Worm (Caenorhabditis elegans) whole organism, L4/young adult: ENCODE results near the gene tmem-120.
A peak's percentile ranks its signal among the peaks of the same experiment; 100 is the strongest.

Experiments used
- W03F9.2 ChIP-seq: fragments of 150-350 bp; optimal IDR thresholded peaks from 2 replicates; lab custom pipeline; 2014; ENCODE audit warnings: missing biosample characterization, missing genetic modification characterization
- dao-5 ChIP-seq: sonication (generic microtip); optimal IDR thresholded peaks from 2 replicates; lab custom pipeline; 2016; ENCODE audit warnings: missing genotype, missing genetic modification characterization, moderate library complexity, missing compliant biosample characterization
- him-1 ChIP-seq: sonication (generic microtip); optimal IDR thresholded peaks from 2 replicates; lab custom pipeline; 2016; ENCODE audit warnings: missing genotype, missing genetic modification reagents, missing genetic modification characterization, missing compliant biosample characterization

The tmem-120 gene

DNA sequence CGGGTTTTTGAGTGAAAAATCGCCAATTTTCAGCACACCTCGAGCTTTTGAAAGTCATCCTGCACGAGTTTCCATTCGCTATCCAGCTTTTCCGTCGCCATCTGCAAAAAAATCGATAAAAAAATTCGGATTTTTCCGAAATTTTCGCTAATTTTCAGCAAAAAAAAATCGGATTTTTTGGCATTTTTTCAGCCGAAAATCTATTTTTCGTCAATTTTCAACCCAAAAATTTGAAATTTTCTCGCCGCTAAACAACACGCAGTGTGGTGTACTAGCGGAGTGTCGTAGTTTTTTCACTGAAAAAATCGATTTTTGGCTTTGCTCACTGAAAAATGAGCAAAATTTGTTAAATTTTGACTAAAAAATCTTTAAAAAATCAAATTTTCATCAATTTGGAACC, at the start of gene tmem-120:
Gene tmem-120 (minus strand): TSS at position 101 of the 400 bp plus-strand sequence.
- TF ChIP-seq him-1 (tag; lab: Kevin White, UChicago) = no peak
- TF ChIP-seq dao-5 (tag; lab: Kevin White, UChicago) = no peak
- TF ChIP-seq W03F9.2 = no peak

- peak; percentile 62 for TF ChIP-seq W03F9.2
- TF ChIP-seq dao-5 (tag; lab: Kevin White, UChicago) = no peak
- TF ChIP-seq him-1 (tag; lab: Kevin White, UChicago) = no peak
Measured at ce11 chrIII:1558441-1559159, 40.8 kb upstream of the tmem-120 start, which contains the start of the genes eelo-1 and Y67D2.2. eelo-1 (minus strand) TSS chrIII:1558529. Y67D2.2 (plus strand) TSS chrIII:1558800.

DNA sequence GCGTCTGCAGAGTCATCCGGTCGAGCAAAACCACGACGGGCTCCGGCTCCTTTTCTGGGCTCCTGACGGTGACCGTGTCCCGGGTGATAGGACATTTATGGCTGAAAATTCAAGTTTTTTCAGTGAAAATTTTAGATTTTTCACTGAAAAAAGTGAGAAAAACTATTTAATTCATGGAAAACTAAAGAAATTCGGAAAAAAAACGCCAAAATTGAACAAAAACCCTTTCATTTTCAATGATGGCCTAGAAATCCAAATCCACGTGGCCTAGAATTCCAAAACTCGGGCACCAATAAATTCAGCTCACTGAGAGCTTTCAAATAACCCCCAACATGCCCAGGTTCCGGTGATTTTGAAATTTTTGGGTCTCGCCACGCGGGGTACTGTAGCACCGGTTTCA, 36.6 kb upstream of the tmem-120 start, which contains the start of gene ddx-35:
Gene ddx-35 (minus strand): TSS at position 101 of the 400 bp plus-strand sequence.
- TF ChIP-seq dao-5 (tag; lab: Kevin White, UChicago) (no peak), W03F9.2 (no peak), him-1 (tag; lab: Kevin White, UChicago) (no peak)

ce11 chrIII:1543406-1544011, 25.7 kb upstream of the tmem-120 start:
- no peak for TF ChIP-seq him-1 (tag; lab: Kevin White, UChicago)
- no peak for TF ChIP-seq W03F9.2
- no peak for TF ChIP-seq dao-5 (tag; lab: Kevin White, UChicago)

DNA sequence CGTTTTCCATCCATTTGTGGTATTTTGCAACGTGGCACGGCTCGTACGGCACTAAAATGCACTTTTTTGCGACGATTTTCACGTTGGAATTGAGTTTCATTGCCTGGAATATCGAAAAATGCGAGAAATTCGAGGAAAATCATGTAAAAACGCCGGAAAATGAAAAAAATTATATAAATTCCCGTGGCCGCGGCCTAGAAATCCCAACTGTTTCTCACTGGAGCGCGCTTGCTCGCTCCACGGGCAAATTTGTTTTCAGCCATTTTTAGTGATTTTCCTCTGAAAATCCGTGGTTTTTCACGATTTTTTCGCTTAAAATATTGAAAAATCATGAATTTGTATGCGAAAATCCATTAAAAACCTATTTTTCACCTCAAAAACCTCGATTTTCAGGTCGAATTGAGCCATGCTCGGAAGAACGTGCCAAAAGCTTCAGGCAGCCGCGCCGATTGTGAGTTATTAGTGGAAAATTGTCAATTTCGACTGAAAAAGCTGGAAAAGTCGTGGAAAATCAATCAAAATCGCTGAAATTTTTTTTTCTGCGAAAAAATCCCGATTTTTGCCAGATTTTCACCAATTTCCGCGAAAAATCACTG, 22.4 kb upstream of the tmem-120 start, which contains the start of the genes Y67D2.5 and cisd-3.2:
Gene Y67D2.5 (minus strand): TSS at position 145 of the 596 bp plus-strand sequence.
Gene cisd-3.2 (plus strand): TSS at position 394 of the 596 bp plus-strand sequence.
- TF ChIP-seq W03F9.2 (peak; percentile 23), dao-5 (tag; lab: Kevin White, UChicago) (no peak), him-1 (tag; lab: Kevin White, UChicago) (no peak)

DNA sequence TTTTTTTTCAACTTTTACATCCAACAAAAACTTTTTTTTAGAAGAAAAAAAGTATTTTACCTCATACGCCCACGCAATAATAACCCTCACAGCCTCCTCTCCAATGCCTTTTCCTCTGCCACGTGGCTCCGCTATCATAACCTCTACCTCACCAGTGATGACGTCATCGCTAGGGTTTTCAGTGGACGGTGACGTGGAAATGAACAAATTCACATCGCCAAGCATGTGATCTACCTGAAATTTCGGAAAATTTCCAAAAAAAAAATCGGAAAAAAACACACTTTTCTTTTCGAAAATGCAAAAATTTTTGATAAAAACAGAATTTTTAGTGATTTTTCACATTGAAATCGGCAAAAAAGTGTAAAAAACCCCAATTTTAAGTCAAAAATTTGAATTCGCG, 21.6 kb upstream of the tmem-120 start:
- TF ChIP-seq W03F9.2 (no peak), him-1 (tag; lab: Kevin White, UChicago) (no peak), dao-5 (tag; lab: Kevin White, UChicago) (no peak)

- TF ChIP-seq him-1 (tag; lab: Kevin White, UChicago) = no peak
Measured at ce11 chrIII:1534431-1534830, 16.6 kb upstream of the tmem-120 start.

DNA sequence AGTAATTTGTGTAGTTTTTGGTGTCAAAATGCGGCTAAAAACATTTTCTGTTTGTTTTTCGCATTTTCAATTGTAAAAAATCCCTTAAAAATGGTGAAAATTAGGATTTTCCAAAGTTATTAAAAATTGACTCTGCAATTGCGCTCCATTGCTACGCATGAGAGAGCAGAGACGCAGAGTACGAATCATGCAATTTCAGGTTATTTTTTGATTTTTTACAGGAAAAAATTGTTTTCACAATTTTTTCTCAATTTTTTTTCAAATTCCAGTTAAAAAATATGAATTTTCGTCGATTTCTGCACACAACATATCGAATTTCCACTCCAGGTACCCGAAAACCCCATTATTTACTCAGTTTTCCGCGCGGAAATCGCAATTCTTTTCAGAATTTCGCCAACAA, 15.8 kb upstream of the tmem-120 start, which contains the start of gene mtg-1:
Gene mtg-1 (plus strand): TSS at position 160 of the 400 bp plus-strand sequence.
- TF ChIP-seq him-1 (tag; lab: Kevin White, UChicago) (no peak), dao-5 (tag; lab: Kevin White, UChicago) (no peak), W03F9.2 (peak; percentile 8)

DNA sequence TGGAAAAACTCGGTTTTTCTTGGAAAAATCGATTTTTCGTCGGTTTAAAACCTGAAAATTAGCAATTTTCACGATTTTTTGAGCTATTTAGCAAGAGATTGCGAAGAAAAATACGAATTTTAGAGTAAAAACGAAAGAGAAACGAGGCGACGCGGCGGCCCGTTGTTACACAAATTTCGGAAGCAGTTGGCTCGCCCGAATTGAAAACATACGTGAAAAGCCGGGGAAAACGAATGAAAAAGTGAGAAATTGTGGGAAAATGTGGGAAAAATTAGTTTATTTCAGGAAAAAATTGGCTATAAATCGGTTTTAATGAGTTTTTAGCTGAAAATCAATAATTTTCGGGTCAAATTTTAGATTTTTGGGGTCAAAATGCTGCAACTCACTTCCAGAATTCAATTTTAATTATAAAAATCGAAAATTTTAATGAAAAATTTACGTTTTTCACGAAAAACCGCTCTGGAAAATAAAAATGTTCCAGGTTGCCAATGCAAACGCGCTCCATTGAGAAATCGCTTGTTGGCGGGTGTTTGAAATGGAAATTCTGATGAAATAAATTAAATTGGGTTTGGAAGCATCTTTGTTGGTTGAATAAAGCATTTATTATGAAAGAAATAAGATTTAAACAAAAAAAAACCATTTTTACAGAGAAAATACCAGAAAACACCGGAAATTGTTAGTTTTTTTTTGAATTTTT, 15.1 kb upstream of the tmem-120 start, which contains the start of gene snf-6:
Gene snf-6 (minus strand): TSS at position 51 of the 697 bp plus-strand sequence.
- TF ChIP-seq him-1 (tag; lab: Kevin White, UChicago) (no peak), dao-5 (tag; lab: Kevin White, UChicago) (no peak), W03F9.2 (no peak)

- TF ChIP-seq him-1 (tag; lab: Kevin White, UChicago) = no peak
- no peak for TF ChIP-seq W03F9.2
- TF ChIP-seq dao-5 (tag; lab: Kevin White, UChicago) = no peak
Measured at ce11 chrIII:1528423-1528822, 10.6 kb upstream of the tmem-120 start.

- TF ChIP-seq dao-5 (tag; lab: Kevin White, UChicago) (no peak), him-1 (tag; lab: Kevin White, UChicago) (no peak), W03F9.2 (no peak)
Measured at ce11 chrIII:1519906-1520305, 2.1 kb upstream of the tmem-120 start.

ce11 chrIII:1508764-1509281, 9.0 kb downstream of the tmem-120 start:
- TF ChIP-seq him-1 (tag; lab: Kevin White, UChicago) = no peak
- TF ChIP-seq dao-5 (tag; lab: Kevin White, UChicago) = no peak
- TF ChIP-seq W03F9.2 = no peak

DNA sequence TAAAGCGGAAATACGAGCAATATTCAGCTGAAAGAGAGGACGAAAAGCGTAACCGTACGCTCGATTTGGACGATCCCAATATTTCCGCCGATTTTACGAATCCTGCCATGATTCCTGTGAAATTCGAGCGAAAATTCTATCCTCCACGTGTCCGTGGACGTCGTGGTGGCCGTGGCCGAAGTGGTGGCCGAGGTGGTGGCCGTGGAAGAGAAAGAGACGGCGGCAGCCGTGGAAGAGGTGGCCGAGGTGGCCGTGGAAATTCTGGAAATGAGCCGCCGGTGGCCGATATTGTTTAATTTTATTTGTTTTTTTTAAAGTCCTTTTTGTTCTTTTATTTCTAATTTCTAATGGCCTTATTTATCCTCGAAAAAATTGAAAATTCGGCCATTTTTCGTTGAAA, 9.5 kb downstream of the tmem-120 start:
- no peak for TF ChIP-seq dao-5 (tag; lab: Kevin White, UChicago)
- no peak for TF ChIP-seq him-1 (tag; lab: Kevin White, UChicago)
- no peak for TF ChIP-seq W03F9.2
